Fruit fly (Drosophila melanogaster): ENCODE data around the gene mh.

mh gene

dm6 chrX:15490519-15490918 is 15.3 kb upstream of the mh start:
- TF ChIP-seq ttk (optimal IDR thresholded peaks at IDR 0.05) (no peak), psq (optimal IDR thresholded peaks at IDR 0.05) (no peak), insv (optimal IDR thresholded peaks at IDR 0.05) (no peak), Myc (optimal IDR thresholded peaks at IDR 0.05) (no peak), h (optimal IDR thresholded peaks at IDR 0.05) (no peak), Sin3A (optimal IDR thresholded peaks at IDR 0.05) (no peak)

- TF ChIP-seq Sin3A (optimal IDR thresholded peaks at IDR 0.05) = no peak
- TF ChIP-seq h (optimal IDR thresholded peaks at IDR 0.05) = no peak
- TF ChIP-seq Myc (optimal IDR thresholded peaks at IDR 0.05) = no peak
- no peak for TF ChIP-seq psq (optimal IDR thresholded peaks at IDR 0.05)
- TF ChIP-seq insv (optimal IDR thresholded peaks at IDR 0.05) = no peak
- TF ChIP-seq ttk (optimal IDR thresholded peaks at IDR 0.05) = no peak
These were observed 11.5 kb upstream of the mh start, which contains the start of gene Gmap for dm6 chrX:15486682-15487081. Gene Gmap (plus strand): TSS chrX:15486922.

dm6 chrX:15484451-15485032 is 9.3 kb upstream of the mh start:
- TF ChIP-seq Sin3A (optimal IDR thresholded peaks at IDR 0.05) = no peak
- no peak for TF ChIP-seq ttk (optimal IDR thresholded peaks at IDR 0.05)
- no peak for TF ChIP-seq h (optimal IDR thresholded peaks at IDR 0.05)
- TF ChIP-seq Myc (optimal IDR thresholded peaks at IDR 0.05) = no peak
- TF ChIP-seq psq (optimal IDR thresholded peaks at IDR 0.05) = no peak
- TF ChIP-seq insv (optimal IDR thresholded peaks at IDR 0.05) = no peak

- TF ChIP-seq Sin3A (optimal IDR thresholded peaks at IDR 0.05) = no peak
- no peak for TF ChIP-seq insv (optimal IDR thresholded peaks at IDR 0.05)
These were observed 8.0 kb upstream of the mh start for dm6 chrX:15483010-15483802.

- TF ChIP-seq Myc (optimal IDR thresholded peaks at IDR 0.05) (no peak), h (optimal IDR thresholded peaks at IDR 0.05) (no peak), ttk (optimal IDR thresholded peaks at IDR 0.05) (no peak)
These were observed 7.0 kb upstream of the mh start, which contains the start of gene CG6340 for dm6 chrX:15482236-15482660. Gene CG6340 (plus strand): TSS chrX:15482374.

- TF ChIP-seq insv (optimal IDR thresholded peaks at IDR 0.05) (no peak), psq (optimal IDR thresholded peaks at IDR 0.05) (no peak), ttk (optimal IDR thresholded peaks at IDR 0.05) (no peak), Myc (optimal IDR thresholded peaks at IDR 0.05) (no peak), Sin3A (optimal IDR thresholded peaks at IDR 0.05) (no peak), h (optimal IDR thresholded peaks at IDR 0.05) (no peak)
These were observed 591 bp upstream of the mh start, which contains the start of gene CG6324 for dm6 chrX:15475791-15476190. Gene CG6324 (plus strand): TSS chrX:15476091.

dm6 chrX:15471904-15472303 is 3.3 kb downstream of the mh start, which contains the start of the genes Grip128 and Alg14:
Gene Grip128 (minus strand): TSS chrX:15472119.
Gene Alg14 (plus strand): TSS chrX:15472164.
- TF ChIP-seq insv (optimal IDR thresholded peaks at IDR 0.05) (no peak), Myc (optimal IDR thresholded peaks at IDR 0.05) (no peak)

- TF ChIP-seq insv (optimal IDR thresholded peaks at IDR 0.05) = no peak
- no peak for TF ChIP-seq ttk (optimal IDR thresholded peaks at IDR 0.05)
- TF ChIP-seq Sin3A (optimal IDR thresholded peaks at IDR 0.05) = no peak
- no peak for TF ChIP-seq h (optimal IDR thresholded peaks at IDR 0.05)
- TF ChIP-seq Myc (optimal IDR thresholded peaks at IDR 0.05) = no peak
- no peak for TF ChIP-seq psq (optimal IDR thresholded peaks at IDR 0.05)
These were observed 7.7 kb downstream of the mh start, which contains the start of the genes CG15642 and CG15641 for dm6 chrX:15467402-15467941. Gene CG15642 (minus strand): TSS chrX:15467757. Gene CG15641 (plus strand): TSS chrX:15467891.

- no peak for TF ChIP-seq Sin3A (optimal IDR thresholded peaks at IDR 0.05)
- TF ChIP-seq ttk (optimal IDR thresholded peaks at IDR 0.05) = no peak
- no peak for TF ChIP-seq h (optimal IDR thresholded peaks at IDR 0.05)
- no peak for TF ChIP-seq Myc (optimal IDR thresholded peaks at IDR 0.05)
- TF ChIP-seq insv (optimal IDR thresholded peaks at IDR 0.05) = no peak
- TF ChIP-seq psq (optimal IDR thresholded peaks at IDR 0.05) = no peak
These were observed 9.8 kb downstream of the mh start for dm6 chrX:15465410-15465809.

- TF ChIP-seq h (optimal IDR thresholded peaks at IDR 0.05) (no peak), insv (optimal IDR thresholded peaks at IDR 0.05) (no peak), Myc (optimal IDR thresholded peaks at IDR 0.05) (no peak)
These were observed 10.7 kb downstream of the mh start for dm6 chrX:15464531-15464930.

- TF ChIP-seq Sin3A (optimal IDR thresholded peaks at IDR 0.05) = no peak
- peak; percentile 87 for TF ChIP-seq insv (optimal IDR thresholded peaks at IDR 0.05)
These were observed 12.8 kb downstream of the mh start, which contains the start of the genes shtd, CG6294 and CG6299 for dm6 chrX:15462436-15462857. Gene shtd (minus strand): TSS chrX:15462441. Gene CG6294 (plus strand): TSS chrX:15462722. Gene CG6299 (plus strand): TSS chrX:15462722.

dm6 chrX:15453121-15453520 is 22.1 kb downstream of the mh start, which contains the start of gene CG11655:
Gene CG11655 (plus strand): TSS chrX:15453471.
- TF ChIP-seq ttk (optimal IDR thresholded peaks at IDR 0.05) (no peak), h (optimal IDR thresholded peaks at IDR 0.05) (no peak), Myc (optimal IDR thresholded peaks at IDR 0.05) (no peak), insv (optimal IDR thresholded peaks at IDR 0.05) (no peak), psq (optimal IDR thresholded peaks at IDR 0.05) (no peak), Sin3A (optimal IDR thresholded peaks at IDR 0.05) (no peak)

dm6 chrX:15450327-15450644 is 24.9 kb downstream of the mh start:
- TF ChIP-seq insv (optimal IDR thresholded peaks at IDR 0.05) (no peak), ttk (optimal IDR thresholded peaks at IDR 0.05) (no peak)

Measured in Kc167 (cell line).